Fruit fly (Drosophila melanogaster): ENCODE results near the gene CG7730.

dm6 chr3L:17049314-17049713, 22.0 kb downstream of the CG7730 start, which contains the start of gene rogdi:
- TF ChIP-seq CG8478 (optimal IDR thresholded peaks at IDR 0.05) (no peak), CTCF (optimal IDR thresholded peaks at IDR 0.05) (no peak)

Measured in S2 (cell line).